Fruit fly (Drosophila melanogaster): ENCODE data around the gene CG12213.

dm6 chr3R:11948903-11949358, 18.6 kb downstream of the CG12213 start, which contains the start of gene Cad87A:
- TF ChIP-seq CG14441 (GFP tag; IDR thresholded peaks at IDR 0.05) (no peak), C15 (GFP tag; IDR thresholded peaks at IDR 0.05) (no peak), z (GFP tag; IDR thresholded peaks at IDR 0.05) (no peak), ro (GFP tag; IDR thresholded peaks at IDR 0.05) (no peak), CG32772 (GFP tag; IDR thresholded peaks at IDR 0.05) (no peak), stc (GFP tag; IDR thresholded peaks at IDR 0.05) (no peak), CG8281 (tag; optimal IDR thresholded peaks at IDR 0.05) (peak; percentile 7), CG10366 (GFP tag; IDR thresholded peaks at IDR 0.05) (no peak), CG8290 (GFP tag; optimal IDR thresholded peaks at IDR 0.05) (no peak), CG8290 (tag; optimal IDR thresholded peaks at IDR 0.05) (peak in 1 of 2 experiments; percentile 65)
